Worm (Caenorhabditis elegans): ENCODE measurements around the gene dpy-31.
A peak's percentile ranks its signal among the peaks of the same experiment; 100 is the strongest.

The dpy-31 gene

DNA sequence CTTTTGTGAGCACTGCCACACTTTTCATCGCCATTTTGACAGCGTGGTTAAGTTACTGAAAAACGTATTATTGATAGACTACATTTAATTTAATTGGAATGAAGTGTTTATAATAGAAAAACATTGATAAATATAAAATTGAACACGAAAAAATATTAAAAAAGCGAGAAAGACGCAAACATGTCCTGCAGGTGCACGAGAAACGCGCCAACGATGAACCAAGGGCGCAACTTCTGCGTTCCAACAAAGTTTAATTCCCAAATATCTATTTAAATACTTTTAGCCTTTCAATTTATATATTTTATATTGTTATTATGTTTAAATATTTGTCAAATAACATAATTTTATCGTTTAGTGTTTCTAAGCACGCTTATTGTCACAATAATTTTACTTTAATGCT, 32.1 kb downstream of the dpy-31 start, which contains the start of gene ndus-8 (continued):
- no peak for TF ChIP-seq nhr-102 (tag; optimal IDR thresholded peaks at IDR 0.05)
- no peak for TF ChIP-seq dmd-9 (GFP tag; IDR thresholded peaks at IDR 0.05)
- TF ChIP-seq hmg-1.1 (GFP tag; IDR thresholded peaks at IDR 0.05): no peak
- no peak for TF ChIP-seq hif-1 (tag; optimal IDR thresholded peaks at IDR 0.05)
- no peak for TF ChIP-seq daf-16 (GFP tag; optimal IDR thresholded peaks at IDR 0.05)
- TF ChIP-seq daf-16 (tag; optimal IDR thresholded peaks at IDR 0.05): peak; percentile 40
- TF ChIP-seq nhr-77 (tag; optimal IDR thresholded peaks at IDR 0.05): peak; percentile 5
- TF ChIP-seq ZK337.2 (GFP tag; IDR thresholded peaks at IDR 0.05): no peak
- TF ChIP-seq hlh-30 (tag; optimal IDR thresholded peaks at IDR 0.05; ENCODE audit: insufficient read depth): peak; percentile 35
- TF ChIP-seq php-3 (GFP tag; IDR thresholded peaks at IDR 0.05): no peak
- no peak for TF ChIP-seq nhr-11 (tag; optimal IDR thresholded peaks at IDR 0.05)
- no peak for TF ChIP-seq zip-11 (GFP tag; IDR thresholded peaks at IDR 0.05)

DNA sequence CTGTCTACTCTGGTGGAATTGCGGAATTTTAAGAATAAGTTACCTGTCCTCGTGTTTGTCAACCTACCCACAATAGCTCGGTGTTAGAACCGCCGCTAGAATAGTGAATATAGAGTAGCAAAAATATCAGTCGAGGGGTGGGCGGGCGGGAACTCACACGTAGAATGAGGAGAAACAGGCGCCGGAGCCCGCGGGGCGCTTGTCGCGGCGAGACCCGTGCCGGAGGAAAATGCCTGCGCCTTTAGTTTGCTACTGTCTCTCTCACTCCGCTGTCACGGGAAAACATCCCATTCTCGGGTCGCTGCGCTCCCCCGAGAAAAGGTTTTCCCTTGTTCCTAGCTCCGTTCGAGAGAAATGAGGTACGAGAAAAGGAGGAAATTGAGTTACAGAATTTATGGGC, 33.7 kb downstream of the dpy-31 start:
- peak; percentile 85 for TF ChIP-seq set-16 (GFP tag; IDR thresholded peaks at IDR 0.05)

DNA sequence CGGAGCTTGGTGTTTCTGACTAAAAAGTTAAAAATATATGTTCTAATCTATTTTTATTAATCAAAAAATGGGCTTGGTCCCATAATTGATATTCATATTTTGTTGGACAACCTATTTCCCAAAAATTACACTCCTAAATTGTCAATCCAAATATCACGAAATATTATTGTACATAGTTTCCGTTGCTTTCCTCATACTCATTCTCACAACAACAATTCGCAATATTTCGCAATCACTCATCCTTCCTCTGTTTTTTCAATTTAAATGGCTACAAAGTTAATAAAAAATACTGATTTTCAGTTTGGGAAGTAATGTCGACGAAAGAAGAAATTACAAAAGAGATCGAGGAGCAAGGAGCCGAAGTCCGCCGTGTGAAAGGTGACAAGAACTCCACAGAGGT, 36.7 kb downstream of the dpy-31 start, which contains the start of gene pars-1:
Gene pars-1, plus strand, starts transcription at position 301 of the 400 bp plus-strand sequence.
- TF ChIP-seq zip-2 (tag; optimal IDR thresholded peaks at IDR 0.05) (peak; percentile 46), lin-1 (GFP tag; IDR thresholded peaks at IDR 0.05) (no peak)

DNA sequence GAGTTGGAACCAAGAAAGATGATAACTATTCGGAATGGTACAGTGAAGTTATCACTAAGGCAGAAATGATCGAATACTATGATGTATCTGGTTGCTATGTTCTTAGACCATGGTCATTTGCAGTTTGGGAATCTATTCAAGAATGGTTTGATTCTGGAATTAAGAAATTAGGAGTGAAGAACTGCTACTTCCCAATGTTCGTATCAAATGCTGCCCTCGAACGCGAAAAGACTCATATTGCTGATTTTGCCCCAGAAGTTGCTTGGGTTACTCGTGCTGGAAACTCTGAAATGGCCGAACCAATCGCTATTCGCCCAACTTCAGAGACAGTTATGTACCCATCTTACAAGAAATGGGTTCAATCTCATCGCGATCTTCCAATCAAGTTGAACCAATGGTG, 37.4 kb downstream of the dpy-31 start:
- TF ChIP-seq fos-1 (tag; optimal IDR thresholded peaks at IDR 0.05): no peak
- peak in 1 of 2 experiments; percentile 90 for TF ChIP-seq unc-62 (GFP tag; optimal IDR thresholded peaks at IDR 0.05 in 1 of 2)
- TF ChIP-seq unc-62 (tag; optimal IDR thresholded peaks at IDR 0.05): no peak

DNA sequence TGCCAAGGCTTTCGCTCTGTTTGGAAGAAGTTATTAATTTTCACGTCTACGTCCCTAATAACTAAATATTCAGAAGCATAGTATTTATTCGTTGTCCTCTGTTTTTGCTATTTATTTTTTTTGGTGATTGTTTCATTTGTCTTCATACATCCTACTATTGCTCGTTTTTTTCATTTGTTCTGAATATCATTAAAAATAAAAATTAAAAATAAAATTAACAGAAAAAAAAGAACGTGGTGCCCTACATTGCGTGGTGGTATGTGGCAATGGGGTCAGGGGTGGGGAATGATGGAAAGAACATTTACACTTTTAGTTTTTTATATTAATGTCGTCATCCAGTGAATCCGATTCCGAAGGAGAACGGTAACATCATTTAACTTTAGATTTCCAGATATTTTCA, 39.1 kb downstream of the dpy-31 start, which contains the start of gene ztf-31:
Gene ztf-31, plus strand, starts transcription at position 301 of the 400 bp plus-strand sequence.
- no peak for TF ChIP-seq lin-13 (GFP tag; optimal IDR thresholded peaks at IDR 0.05)

DNA sequence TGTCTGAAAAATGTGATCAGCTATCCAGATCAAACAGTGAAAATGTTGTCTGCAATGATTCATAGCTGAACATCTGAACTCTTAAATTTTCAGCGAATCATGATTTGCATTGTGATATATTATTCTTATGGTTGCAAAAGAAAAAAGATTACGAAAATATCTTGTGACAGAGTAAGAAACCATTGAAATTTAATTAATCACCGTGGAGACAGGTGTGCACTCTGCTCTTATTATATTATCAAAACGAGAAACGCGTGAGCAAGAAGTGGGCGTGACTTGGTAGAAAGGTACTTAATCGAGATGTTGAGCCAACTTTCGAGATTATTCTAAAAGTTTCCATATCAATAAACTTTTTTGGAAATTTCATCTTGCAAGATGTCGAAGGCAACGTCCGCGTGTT, 41.0 kb downstream of the dpy-31 start, which contains the start of gene osm-10:
Gene osm-10, plus strand, starts transcription at position 293 of the 400 bp plus-strand sequence.
- TF ChIP-seq nhr-102 (tag; optimal IDR thresholded peaks at IDR 0.05) (no peak), aha-1 (tag) (peak; percentile 52)

DNA sequence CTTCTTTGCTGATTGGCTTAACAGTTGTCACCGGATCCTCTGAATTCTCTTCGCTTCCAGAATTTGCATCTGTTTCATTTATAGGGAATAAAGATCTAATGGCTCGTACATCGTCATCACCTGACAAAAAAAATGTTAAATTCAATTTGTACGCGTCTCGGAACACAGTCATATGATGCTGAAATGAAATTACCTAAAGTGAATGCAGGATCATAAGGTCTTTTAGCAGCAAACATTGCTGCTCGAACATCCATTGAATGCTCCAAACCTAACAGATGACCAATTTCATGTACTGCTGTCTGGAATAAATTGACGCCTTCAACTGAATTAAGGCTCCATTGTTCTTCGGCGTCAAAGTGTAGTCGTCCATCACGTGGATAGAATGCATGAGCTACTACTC, 44.4 kb downstream of the dpy-31 start:
- TF ChIP-seq fkh-10 (GFP tag; optimal IDR thresholded peaks at IDR 0.05) (peak; percentile 64), nhr-28 (tag; optimal IDR thresholded peaks at IDR 0.05) (no peak), ces-1 (GFP tag; optimal IDR thresholded peaks at IDR 0.05) (peak; percentile 59)

DNA sequence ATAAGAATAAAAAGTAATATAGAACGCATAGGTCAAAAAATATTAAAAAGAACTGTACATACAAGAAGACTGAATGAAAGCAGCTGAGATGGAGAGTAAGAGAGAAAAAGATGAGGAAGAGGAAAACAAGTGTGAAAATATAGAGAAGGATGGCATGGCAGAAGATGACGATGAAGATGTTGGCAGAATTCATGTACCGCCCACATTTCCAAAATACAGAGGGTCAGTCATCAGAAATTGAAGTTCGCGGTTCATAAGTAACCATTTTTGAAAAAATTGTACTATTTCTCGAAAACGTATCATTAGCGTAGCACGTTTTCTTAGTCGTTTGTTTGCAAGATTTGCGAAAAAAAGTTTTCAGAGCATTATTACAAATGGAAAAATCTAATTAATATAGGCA, 45.7 kb downstream of the dpy-31 start, which contains the start of gene zmp-6:
Gene zmp-6, minus strand, starts transcription at position 101 of the 400 bp plus-strand sequence.
- TF ChIP-seq skn-1 (tag; optimal IDR thresholded peaks at IDR 0.05) (no peak), daf-12 (tag; optimal IDR thresholded peaks at IDR 0.05) (no peak), ama-1 (optimal IDR thresholded peaks at IDR 0.05) (no peak), unc-62 (GFP tag; optimal IDR thresholded peaks at IDR 0.05 in 1 of 2) (peak in 1 of 2 experiments; percentile 44), unc-62 (tag; optimal IDR thresholded peaks at IDR 0.05) (no peak)

DNA sequence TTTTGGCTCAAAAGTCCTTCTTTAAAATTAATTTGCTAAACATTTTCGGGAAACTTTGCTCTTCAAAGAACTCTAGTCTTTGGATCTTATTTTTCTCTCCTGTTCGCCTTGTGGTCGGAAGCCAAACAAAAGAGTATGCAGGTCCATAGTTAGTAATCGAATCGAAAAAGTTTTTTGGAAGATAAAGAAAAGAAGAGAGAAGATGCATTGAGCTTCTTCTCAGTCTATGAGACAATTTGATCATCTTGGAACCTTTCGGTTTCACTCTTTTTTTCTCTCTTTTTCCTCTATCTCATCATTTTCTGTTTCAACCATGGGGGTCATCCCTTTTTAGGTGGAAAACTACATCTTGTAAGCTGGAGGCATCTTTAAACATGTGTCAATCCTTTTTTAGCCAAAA, 51.7 kb downstream of the dpy-31 start:
- TF ChIP-seq mxl-3 (GFP tag; optimal IDR thresholded peaks at IDR 0.05): no peak
- peak; percentile 80 for TF ChIP-seq ces-1 (GFP tag; optimal IDR thresholded peaks at IDR 0.05)
- TF ChIP-seq lin-1 (GFP tag; IDR thresholded peaks at IDR 0.05): no peak
- no peak for TF ChIP-seq nhr-25 (tag; optimal IDR thresholded peaks at IDR 0.05; ENCODE audit: borderline replicate concordance, insufficient read depth)
- no peak for TF ChIP-seq unc-62 (GFP tag; optimal IDR thresholded peaks at IDR 0.05 in 1 of 2)
- TF ChIP-seq unc-62 (tag; optimal IDR thresholded peaks at IDR 0.05): no peak
- TF ChIP-seq T26A8.4 (GFP tag; IDR thresholded peaks at IDR 0.05): no peak
- TF ChIP-seq aha-1 (tag): no peak
- TF ChIP-seq mes-2 (tag; optimal IDR thresholded peaks at IDR 0.05; ENCODE audit: poor library complexity, severe bottlenecking): no peak
- no peak for TF ChIP-seq nhr-237 (tag; optimal IDR thresholded peaks at IDR 0.05)
- peak; percentile 91 for TF ChIP-seq fkh-10 (GFP tag; optimal IDR thresholded peaks at IDR 0.05)
- TF ChIP-seq ceh-44 (GFP tag; IDR thresholded peaks at IDR 0.05): no peak
- TF ChIP-seq T20F7.1 (GFP tag; optimal IDR thresholded peaks at IDR 0.05): no peak
- TF ChIP-seq dmd-8 (GFP tag; IDR thresholded peaks at IDR 0.05): no peak
- TF ChIP-seq nhr-41 (GFP tag; IDR thresholded peaks at IDR 0.05): no peak
- TF ChIP-seq Y105C5A.15 (GFP tag; IDR thresholded peaks at IDR 0.05): no peak
